Worm (Caenorhabditis elegans): Measurements from ENCODE around the gene K07H8.12.

The K07H8.12 gene

ce11 chrIV:8232428-8232827 is 44.1 kb downstream of the K07H8.12 start:
- TF ChIP-seq mep-1 (tag; optimal IDR thresholded peaks at IDR 0.05) (peak; percentile 5), hlh-30 (tag; optimal IDR thresholded peaks at IDR 0.05; ENCODE audit: insufficient read depth) (peak; percentile 95), D1046.2 (GFP tag; IDR thresholded peaks at IDR 0.05) (no peak), ztf-11 (tag; optimal IDR thresholded peaks at IDR 0.05) (no peak), lin-1 (GFP tag; IDR thresholded peaks at IDR 0.05) (no peak), daf-16 (GFP tag; optimal IDR thresholded peaks at IDR 0.05) (no peak), daf-16 (tag; optimal IDR thresholded peaks at IDR 0.05) (peak; percentile 13), mdt-29 (GFP tag; IDR thresholded peaks at IDR 0.05) (no peak), snpc-1.2 (GFP tag; IDR thresholded peaks at IDR 0.05) (no peak), T26A8.4 (GFP tag; IDR thresholded peaks at IDR 0.05) (no peak), fkh-10 (GFP tag; optimal IDR thresholded peaks at IDR 0.05) (no peak), F49E8.2 (tag; optimal IDR thresholded peaks at IDR 0.05; ENCODE audit: borderline replicate concordance) (no peak), gei-8 (GFP tag; optimal IDR thresholded peaks at IDR 0.05) (no peak), hmg-1.1 (GFP tag; IDR thresholded peaks at IDR 0.05) (0 out of 2 replicates have a peak, but pooled peaks have one; percentile 15), nhr-77 (tag; optimal IDR thresholded peaks at IDR 0.05) (peak; percentile 19), ZK546.5 (tag; optimal IDR thresholded peaks at IDR 0.05) (no peak), ztf-7 (tag; optimal IDR thresholded peaks at IDR 0.05) (no peak), zag-1 (tag; optimal IDR thresholded peaks at IDR 0.05) (no peak), nhr-11 (tag; optimal IDR thresholded peaks at IDR 0.05) (peak; percentile 22), dpl-1 (GFP tag; optimal IDR thresholded peaks at IDR 0.05) (no peak), lsy-2 (tag; optimal IDR thresholded peaks at IDR 0.05) (peak in 1 of 2 experiments; percentile 38), hlh-11 (tag; optimal IDR thresholded peaks at IDR 0.05) (peak; percentile 25), dmd-6 (GFP tag; IDR thresholded peaks at IDR 0.05) (0 out of 2 replicates have a peak, but pooled peaks have one; percentile 10), nhr-111 (GFP tag; optimal IDR thresholded peaks at IDR 0.05) (no peak), ZK337.2 (GFP tag; IDR thresholded peaks at IDR 0.05) (no peak), mdl-1 (tag; optimal IDR thresholded peaks at IDR 0.05) (peak in 1 of 2 experiments; percentile 72), nhr-28 (tag; optimal IDR thresholded peaks at IDR 0.05) (peak; percentile 41), Y105C5A.15 (GFP tag; IDR thresholded peaks at IDR 0.05) (no peak), unc-130 (GFP tag; optimal IDR thresholded peaks at IDR 0.05) (no peak), mxl-3 (GFP tag; optimal IDR thresholded peaks at IDR 0.05) (peak; percentile 81), unc-39 (tag; optimal IDR thresholded peaks at IDR 0.05) (no peak), nhr-6 (tag; optimal IDR thresholded peaks at IDR 0.05) (no peak)

ce11 chrIV:8229523-8229922 is 47.0 kb downstream of the K07H8.12 start:
- TF ChIP-seq lin-1 (GFP tag; IDR thresholded peaks at IDR 0.05): peak; percentile 31; the same call in 1 of the 2 replicates
- peak; percentile 71 for TF ChIP-seq hlh-30 (tag; optimal IDR thresholded peaks at IDR 0.05; ENCODE audit: insufficient read depth)
- TF ChIP-seq unc-62 (GFP tag; optimal IDR thresholded peaks at IDR 0.05 in 1 of 2): peak in 1 of 2 experiments; percentile 99
- no peak for TF ChIP-seq unc-62 (tag; optimal IDR thresholded peaks at IDR 0.05)
- no peak for TF ChIP-seq nhr-25 (tag; optimal IDR thresholded peaks at IDR 0.05; ENCODE audit: borderline replicate concordance, insufficient read depth)
- peak; percentile 43 for TF ChIP-seq T20F7.1 (GFP tag; optimal IDR thresholded peaks at IDR 0.05)
- TF ChIP-seq set-16 (GFP tag; IDR thresholded peaks at IDR 0.05): peak; percentile 55
- TF ChIP-seq lin-13 (GFP tag; optimal IDR thresholded peaks at IDR 0.05): peak; percentile 10
- peak; percentile 65 for TF ChIP-seq mes-2 (tag; optimal IDR thresholded peaks at IDR 0.05; ENCODE audit: poor library complexity, severe bottlenecking)
- TF ChIP-seq daf-16 (GFP tag; optimal IDR thresholded peaks at IDR 0.05): no peak
- TF ChIP-seq daf-16 (tag; optimal IDR thresholded peaks at IDR 0.05): peak; percentile 89
- TF ChIP-seq nhr-11 (tag; optimal IDR thresholded peaks at IDR 0.05): no peak
- no peak for TF ChIP-seq nhr-10 (tag; optimal IDR thresholded peaks at IDR 0.05)
- no peak for TF ChIP-seq nhr-41 (GFP tag; IDR thresholded peaks at IDR 0.05)
- no peak for TF ChIP-seq Y48G9A.11 (GFP tag; IDR thresholded peaks at IDR 0.05)
- peak; percentile 63; the same call in 1 of the 2 replicates for TF ChIP-seq tra-1 (GFP tag; IDR thresholded peaks at IDR 0.05)
- TF ChIP-seq pqm-1 (tag; optimal IDR thresholded peaks at IDR 0.05): peak; percentile 21
- no peak for TF ChIP-seq nhr-237 (tag; optimal IDR thresholded peaks at IDR 0.05)
- TF ChIP-seq php-3 (GFP tag; IDR thresholded peaks at IDR 0.05): peak; percentile 64; the same call in 1 of the 2 replicates
- TF ChIP-seq hif-1 (tag; optimal IDR thresholded peaks at IDR 0.05): peak in 1 of 2 experiments; percentile 61
- TF ChIP-seq daf-19 (GFP tag; conservative IDR thresholded peaks at IDR 0.05): no peak
- peak; percentile 53 for TF ChIP-seq hmg-1.1 (GFP tag; IDR thresholded peaks at IDR 0.05)
- TF ChIP-seq jun-1 (tag; optimal IDR thresholded peaks at IDR 0.05): no peak
- TF ChIP-seq nhr-77 (tag; optimal IDR thresholded peaks at IDR 0.05): peak; percentile 33
- peak; percentile 48 for TF ChIP-seq spr-1 (tag; optimal IDR thresholded peaks at IDR 0.05)
- peak; percentile 41 for TF ChIP-seq mep-1 (tag; optimal IDR thresholded peaks at IDR 0.05)

Measured in whole organism, L4 larva.